Fruit fly (Drosophila melanogaster) whole organism, adult: ENCODE measurements around the gene CG4594.

ENCODE experiments used
- CG11617 ChIP-seq: fragments of 200-800 bp; sonication (Bioruptor generic); optimal IDR thresholded peaks from 2 replicates; lab custom pipeline; 2017; ENCODE audit warnings: mild to moderate bottlenecking, missing biosample characterization, missing genetic modification reagents, missing genetic modification characterization
- CG12768 ChIP-seq: fragments of 200-800 bp; sonication (Bioruptor generic); optimal IDR thresholded peaks from 2 replicates; lab custom pipeline; 2017; ENCODE audit warnings: missing biosample characterization, missing genetic modification characterization, mild to moderate bottlenecking, moderate library complexity, missing genetic modification reagents
- CG14711 ChIP-seq: fragments of 200-800 bp; sonication (Bioruptor generic); optimal IDR thresholded peaks from 2 replicates; lab custom pipeline; 2018; ENCODE audit warnings: missing biosample characterization, mild to moderate bottlenecking, missing genetic modification characterization, moderate library complexity
- CG1620 ChIP-seq: fragments of 200-800 bp; sonication (Bioruptor generic); optimal IDR thresholded peaks from 2 replicates; lab custom pipeline; 2016; ENCODE audit warnings: missing biosample characterization, missing genetic modification characterization
- CG33017 ChIP-seq: fragments of 200-800 bp; sonication (Bioruptor generic); optimal IDR thresholded peaks from 2 replicates; lab custom pipeline; 2018; ENCODE audit warnings: missing biosample characterization, mild to moderate bottlenecking, missing genetic modification characterization, moderate library complexity
- CG5204 ChIP-seq: fragments of 200-800 bp; sonication (Bioruptor generic); optimal IDR thresholded peaks from 2 replicates; lab custom pipeline; 2016; ENCODE audit warnings: missing biosample characterization, missing genetic modification characterization
- CG7101 ChIP-seq: fragments of 200-800 bp; sonication (Bioruptor generic); optimal IDR thresholded peaks from 2 replicates; lab custom pipeline; 2018; ENCODE audit warnings: missing biosample characterization, mild to moderate bottlenecking, missing genetic modification characterization, moderate library complexity
- Clk ChIP-seq: fragments of 200-800 bp; sonication (Bioruptor generic); optimal IDR thresholded peaks from 2 replicates; lab custom pipeline; 2017; ENCODE audit warnings: missing biosample characterization, missing genetic modification characterization
- Mnt ChIP-seq: fragments of 200-800 bp; sonication (Bioruptor generic); optimal IDR thresholded peaks from 2 replicates; lab custom pipeline; 2016; ENCODE audit warnings: missing biosample characterization, mild to moderate bottlenecking, missing genetic modification characterization
- bab1 ChIP-seq: fragments of 200-800 bp; sonication (Bioruptor generic); optimal IDR thresholded peaks from 3 replicates; lab custom pipeline; 2019; ENCODE audit warnings: missing biosample characterization, mild to moderate bottlenecking, missing genetic modification characterization, moderate library complexity
- kay ChIP-seq: fragments of 200-800 bp; sonication (Bioruptor generic); peaks from one replicate; lab custom pipeline; 2016; ENCODE audit warnings: missing biosample characterization, missing genetic modification characterization, borderline replicate concordance
- pad ChIP-seq: fragments of 200-800 bp; sonication (Bioruptor generic); optimal IDR thresholded peaks from 3 replicates; lab custom pipeline; 2017; ENCODE audit warnings: missing biosample characterization, missing genetic modification characterization, mild to moderate bottlenecking, moderate library complexity, missing genetic modification reagents
- tj ChIP-seq: fragments of 200-800 bp; sonication (Bioruptor generic); optimal IDR thresholded peaks from 3 replicates; lab custom pipeline; 2017; ENCODE audit warnings: missing biosample characterization, mild to moderate bottlenecking, missing genetic modification characterization, moderate library complexity
- toe ChIP-seq: fragments of 200-800 bp; sonication (Bioruptor generic); optimal IDR thresholded peaks from 2 replicates; lab custom pipeline; 2016; ENCODE audit warnings: missing biosample characterization, missing genetic modification characterization

DNA sequence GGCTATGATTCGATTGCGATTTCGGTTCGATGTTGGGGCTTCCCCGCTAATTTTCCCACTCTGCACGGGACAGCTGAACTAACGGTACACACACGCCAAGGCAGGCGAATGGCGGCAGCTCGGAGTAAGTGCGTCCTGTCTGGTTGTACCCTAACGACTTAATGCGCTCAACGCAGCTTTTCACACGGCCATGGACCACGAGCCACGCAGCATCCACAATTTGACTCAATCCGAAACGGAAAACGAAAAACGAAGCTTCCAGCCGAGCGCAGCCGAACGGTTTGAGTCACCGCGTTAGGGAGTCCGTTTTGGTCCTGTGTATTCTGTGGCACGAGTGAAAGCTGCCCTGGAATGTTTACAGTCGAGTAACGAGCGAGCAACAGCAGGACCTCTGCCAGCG lies 33.9 kb upstream of the CG4594 start, which contains the start of gene nAChRalpha6:
- TF ChIP-seq toe (no peak), Clk (GFP tag; lab: Kevin White, UChicago) (no peak), Mnt (GFP tag; lab: Kevin White, UChicago) (no peak), CG12768 (no peak), kay (GFP tag; lab: Kevin White, UChicago) (no peak), bab1 (GFP tag; lab: Kevin White, UChicago) (no peak), pad (GFP tag; lab: Kevin White, UChicago) (no peak), tj (GFP tag; lab: Kevin White, UChicago) (no peak), CG5204 (GFP tag; lab: Kevin White, UChicago) (no peak), CG1620 (GFP tag; lab: Kevin White, UChicago) (no peak), CG14711 (tag; lab: Kevin White, UChicago) (no peak), CG33017 (tag; lab: Kevin White, UChicago) (no peak), CG7101 (tag; lab: Kevin White, UChicago) (no peak), CG11617 (GFP tag; lab: Kevin White, UChicago) (no peak)
